Fruit fly (Drosophila melanogaster): Measurements from ENCODE around the gene CG32982.

The CG32982 gene

DNA sequence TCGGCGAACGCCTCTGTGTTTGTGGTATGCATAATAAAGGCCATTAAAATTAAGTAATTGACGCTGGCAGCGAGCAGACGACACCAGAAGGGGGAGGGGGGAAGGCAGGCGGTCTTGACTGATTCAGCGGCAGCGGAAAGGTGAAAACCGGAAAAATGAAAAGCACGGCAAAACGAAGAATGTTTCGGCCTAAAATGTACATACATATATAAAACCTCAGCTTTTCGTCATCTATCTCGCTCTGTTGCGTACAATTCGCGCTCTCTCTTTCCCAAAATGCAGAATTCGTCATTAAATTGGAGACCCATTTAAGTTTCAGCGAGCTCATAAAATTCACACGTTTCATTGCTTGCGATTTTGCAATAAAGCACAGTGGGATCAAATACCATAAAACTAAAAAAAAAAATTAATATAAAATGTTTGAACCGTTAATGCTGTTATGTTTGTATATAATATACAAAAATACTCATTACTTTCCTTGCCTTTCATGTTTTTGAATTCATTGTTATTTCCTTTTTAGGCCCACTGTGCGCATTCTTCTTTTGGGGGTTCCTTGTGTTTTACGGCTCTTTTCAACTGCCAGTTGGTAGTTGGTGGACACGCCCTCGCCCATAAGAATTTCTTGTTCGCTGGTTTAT, 42.6 kb downstream of the CG32982 start (continued):
- peak; percentile 74 for TF ChIP-seq CG12391 (tag; optimal IDR thresholded peaks at IDR 0.05)
- TF ChIP-seq z (GFP tag; IDR thresholded peaks at IDR 0.05), result 0 out of 3 replicates have a peak, but pooled peaks have one; percentile 10
- TF ChIP-seq sqz (GFP tag; optimal IDR thresholded peaks at IDR 0.05), result no peak
- TF ChIP-seq CG31224 (GFP tag; IDR thresholded peaks at IDR 0.05), result peak; percentile 52; the same call in 1 of the 2 replicates
- TF ChIP-seq lbe (GFP tag; optimal IDR thresholded peaks at IDR 0.05), result peak; percentile 89
- TF ChIP-seq CG7963 (GFP tag; IDR thresholded peaks at IDR 0.05; ENCODE audit: partially characterized antibody), result no peak
- TF ChIP-seq Fer3 (tag; optimal IDR thresholded peaks at IDR 0.05), result peak; percentile 67
- peak; percentile 70 for TF ChIP-seq az2 (GFP tag; optimal IDR thresholded peaks at IDR 0.05)
- TF ChIP-seq Fer1 (GFP tag; optimal IDR thresholded peaks at IDR 0.05), result peak; percentile 72
- peak; percentile 58 for TF ChIP-seq lilli (GFP tag; optimal IDR thresholded peaks at IDR 0.05)
- TF ChIP-seq tap (tag; optimal IDR thresholded peaks at IDR 0.05), result peak; percentile 30
- peak; percentile 20 for TF ChIP-seq YL-1 (GFP tag; optimal IDR thresholded peaks at IDR 0.05)
- TF ChIP-seq bcd (GFP tag; optimal IDR thresholded peaks at IDR 0.05), result peak; percentile 57
- TF ChIP-seq CG33213 (GFP tag; optimal IDR thresholded peaks at IDR 0.05), result no peak
- peak; percentile 80 for TF ChIP-seq tgo (GFP tag; IDR thresholded peaks at IDR 0.05)
- TF ChIP-seq sens (GFP tag), result peak; percentile 84
- TF ChIP-seq Lim3 (GFP tag; IDR thresholded peaks at IDR 0.05), result 0 out of 2 replicates have a peak, but pooled peaks have one; percentile 26
- peak; percentile 32 for TF ChIP-seq oc (tag; optimal IDR thresholded peaks at IDR 0.05)
- peak; percentile 50; the same call in 1 of the 2 replicates for TF ChIP-seq peb (GFP tag; IDR thresholded peaks at IDR 0.05)
- TF ChIP-seq Scr (GFP tag; IDR thresholded peaks at IDR 0.05; ENCODE audit: partially characterized antibody), result no peak
- peak; percentile 56 for TF ChIP-seq Chrac-16 (GFP tag; optimal IDR thresholded peaks at IDR 0.05)
- TF ChIP-seq CG32772 (GFP tag; IDR thresholded peaks at IDR 0.05), result peak; percentile 71
- TF ChIP-seq gsb-n (tag; optimal IDR thresholded peaks at IDR 0.05), result peak; percentile 57
- peak in 1 of 2 experiments; percentile 72 for TF ChIP-seq Hr51 (GFP tag; optimal IDR thresholded peaks at IDR 0.05)
- TF ChIP-seq Mad (GFP tag; optimal IDR thresholded peaks at IDR 0.05), result peak; percentile 24
- peak; percentile 67 for TF ChIP-seq CG30403 (GFP tag; optimal IDR thresholded peaks at IDR 0.05)
- TF ChIP-seq Dad (GFP tag; optimal IDR thresholded peaks at IDR 0.05), result peak; percentile 8
- peak; percentile 21 for TF ChIP-seq MTF-1 (GFP tag; optimal IDR thresholded peaks at IDR 0.05; ENCODE audit: borderline replicate concordance)
- peak; percentile 58; the same call in 2 of the 3 replicates for TF ChIP-seq Dbx (GFP tag; IDR thresholded peaks at IDR 0.05)
- no peak for TF ChIP-seq CHES-1-like (GFP tag; optimal IDR thresholded peaks at IDR 0.05)
- no peak for TF ChIP-seq CG7987 (GFP tag; optimal IDR thresholded peaks at IDR 0.05)
- TF ChIP-seq CG30431 (GFP tag; optimal IDR thresholded peaks at IDR 0.05), result peak; percentile 59
- TF ChIP-seq CG6254 (GFP tag; optimal IDR thresholded peaks at IDR 0.05), result peak; percentile 58
- TF ChIP-seq CG16863 (GFP tag; optimal IDR thresholded peaks at IDR 0.05), result peak; percentile 17
- no peak for TF ChIP-seq Hr78 (GFP tag; optimal IDR thresholded peaks at IDR 0.05)
- TF ChIP-seq CG16779 (GFP tag; IDR thresholded peaks at IDR 0.05), result peak; percentile 55; the same call in 1 of the 2 replicates
- no peak for TF ChIP-seq CG1603 (tag; optimal IDR thresholded peaks at IDR 0.05)
- no peak for TF ChIP-seq CG34376 (GFP tag; optimal IDR thresholded peaks at IDR 0.05)
- peak; percentile 64; the same call in 1 of the 2 replicates for TF ChIP-seq ranshi (GFP tag; IDR thresholded peaks at IDR 0.05)
- TF ChIP-seq fd96Cb (tag; optimal IDR thresholded peaks at IDR 0.05), result peak; percentile 71
- TF ChIP-seq CG8944 (GFP tag; optimal IDR thresholded peaks at IDR 0.05), result no peak
- TF ChIP-seq gsb (GFP tag; IDR thresholded peaks at IDR 0.05), result no peak
- TF ChIP-seq Hand (GFP tag; optimal IDR thresholded peaks at IDR 0.05), result peak; percentile 35
- TF ChIP-seq fd64A (GFP tag; optimal IDR thresholded peaks at IDR 0.05), result no peak
- TF ChIP-seq slbo (GFP tag; IDR thresholded peaks at IDR 0.05), result peak; percentile 83
- TF ChIP-seq Hmr (GFP tag; optimal IDR thresholded peaks at IDR 0.05), result peak; percentile 66
- peak; percentile 83 for TF ChIP-seq zfh1 (GFP tag; IDR thresholded peaks at IDR 0.05)
- peak in 1 of 2 experiments; percentile 39 for TF ChIP-seq Eip74EF (GFP tag; optimal IDR thresholded peaks at IDR 0.05)

Measured in whole organism, embryonic.